Worm (Caenorhabditis elegans) whole organism, L2 larva: ENCODE data around the gene T24E12.2.

ENCODE experiments used
- F13H6.1 ChIP-seq: sonication (generic microtip); optimal IDR thresholded peaks from 2 replicates; lab custom pipeline; 2016; ENCODE audit warnings: missing genetic modification characterization, missing compliant biosample characterization
- ZK546.5 ChIP-seq: sonication (generic microtip); optimal IDR thresholded peaks from 2 replicates; lab custom pipeline; 2017; ENCODE audit warnings: missing biosample characterization, missing genetic modification characterization
- elt-1 ChIP-seq: fragments of 150-350 bp; optimal IDR thresholded peaks from 2 replicates; lab custom pipeline; 2014; ENCODE audit warnings: missing biosample characterization, missing genetic modification characterization
- fos-1 ChIP-seq: fragments of 150-350 bp; optimal IDR thresholded peaks from 2 replicates; lab custom pipeline; 2014; ENCODE audit warnings: missing biosample characterization, missing genetic modification characterization
- lin-39 ChIP-seq: fragments of 150-350 bp; optimal IDR thresholded peaks from 2 replicates; lab custom pipeline; 2014; ENCODE audit warnings: missing biosample characterization, missing genetic modification reagents, missing genetic modification characterization
- nhr-11 ChIP-seq: fragments of 150-350 bp; optimal IDR thresholded peaks from 2 replicates; lab custom pipeline; 2014; ENCODE audit warnings: missing biosample characterization, missing genetic modification characterization
- nhr-21 ChIP-seq: fragments of 150-350 bp; optimal IDR thresholded peaks from 2 replicates; lab custom pipeline; 2014; ENCODE audit warnings: missing biosample characterization, missing genetic modification characterization
- nhr-23 ChIP-seq: fragments of 150-350 bp; optimal IDR thresholded peaks from 2 replicates; lab custom pipeline; 2014; ENCODE audit warnings: missing biosample characterization, missing genetic modification reagents, missing genetic modification characterization
- ztf-11 ChIP-seq: sonication (generic microtip); optimal IDR thresholded peaks from 2 replicates; lab custom pipeline; 2017; ENCODE audit warnings: missing biosample characterization, missing genetic modification characterization

DNA sequence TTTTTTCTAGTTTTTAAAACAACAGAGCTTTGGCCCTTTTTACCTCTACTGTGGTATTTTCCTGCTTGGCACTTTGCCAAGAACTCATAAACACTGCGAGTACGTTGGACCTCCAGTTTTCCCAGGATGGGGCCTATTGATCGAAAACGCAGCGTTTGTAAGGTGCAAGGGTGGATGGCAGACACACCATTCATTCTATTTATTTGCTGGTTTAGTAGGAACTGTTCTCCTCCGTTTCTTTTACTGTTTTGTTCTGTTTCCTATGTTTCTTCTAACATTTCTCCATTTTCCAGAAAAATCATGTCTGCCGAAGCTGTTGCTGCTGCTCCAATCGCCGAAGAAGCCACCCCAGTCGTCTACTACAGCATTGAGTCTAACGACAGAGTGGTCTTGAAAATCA lies 41.1 kb downstream of the T24E12.2 start, which contains the start of gene skr-15:
- no peak for TF ChIP-seq ZK546.5 (tag; lab: Kevin White, UChicago)
- TF ChIP-seq F13H6.1 (tag; lab: Kevin White, UChicago) = no peak
- TF ChIP-seq nhr-11 = no peak
- no peak for TF ChIP-seq fos-1 (tag; lab: Kevin White, UChicago)
- no peak for TF ChIP-seq elt-1 (tag; lab: Kevin White, UChicago)
- no peak for TF ChIP-seq ztf-11 (tag; lab: Kevin White, UChicago)
- TF ChIP-seq lin-39 (tag; lab: Kevin White, UChicago) = no peak
- TF ChIP-seq nhr-23 (tag; lab: Kevin White, UChicago) = no peak
- TF ChIP-seq nhr-21 (tag; lab: Kevin White, UChicago) = no peak
